Fruit fly (Drosophila melanogaster) whole organism, embryonic: ENCODE results near the gene CG42542.
A peak's percentile ranks its signal among the peaks of the same experiment; 100 is the strongest.

ENCODE experiments used
- Asciz ChIP-seq: fragments of 200-800 bp; sonication (Bioruptor generic); optimal IDR thresholded peaks from 2 replicates; lab custom pipeline; 2017; ENCODE audit warnings: missing biosample characterization, mild to moderate bottlenecking, missing genetic modification characterization, missing genetic modification reagents
- CG1024 ChIP-seq: fragments of 200-800 bp; sonication (Bioruptor generic); IDR thresholded peaks from 2 replicates; pipeline ENCODE4 v1.3.6; 2022; ENCODE audit warnings: missing biosample characterization, missing genetic modification characterization
- CG12219 ChIP-seq: fragments of 200-800 bp; sonication (Bioruptor generic); optimal IDR thresholded peaks from 3 replicates; lab custom pipeline; 2018; ENCODE audit warnings: missing biosample characterization, mild to moderate bottlenecking, missing genetic modification characterization
- CG12236 ChIP-seq: fragments of 200-800 bp; sonication (Bioruptor generic); optimal IDR thresholded peaks from 2 replicates; lab custom pipeline; 2016; ENCODE audit warnings: missing biosample characterization, missing genetic modification characterization
- CG13123 ChIP-seq: fragments of 200-800 bp; sonication (Bioruptor generic); optimal IDR thresholded peaks from 2 replicates; lab custom pipeline; 2016; ENCODE audit warnings: missing biosample characterization, missing genetic modification characterization
- CG13287 ChIP-seq: fragments of 200-800 bp; sonication (Bioruptor generic); IDR thresholded peaks from 2 replicates; pipeline ENCODE4 v1.3.6; 2022; ENCODE audit warnings: missing biosample characterization, missing genetic modification characterization; ENCODE audit not compliant: partially characterized antibody
- CG13424 ChIP-seq: fragments of 200-800 bp; sonication (Bioruptor generic); optimal IDR thresholded peaks from 2 replicates; lab custom pipeline; 2019; ENCODE audit warnings: missing biosample characterization, mild to moderate bottlenecking, missing genetic modification characterization, moderate library complexity
- CG14014 ChIP-seq: fragments of 200-800 bp; sonication (Bioruptor generic); IDR thresholded peaks from 2 replicates; pipeline ENCODE4 v1.3.6; 2022; ENCODE audit warnings: missing biosample characterization, missing genetic modification characterization
- CG17186 ChIP-seq: fragments of 200-800 bp; sonication (Bioruptor generic); optimal IDR thresholded peaks from 3 replicates; lab custom pipeline; 2017; ENCODE audit warnings: missing biosample characterization, missing genetic modification reagents, missing genetic modification characterization
- CG2116 ChIP-seq: fragments of 200-800 bp; sonication (Bioruptor generic); optimal IDR thresholded peaks from 3 replicates; lab custom pipeline; 2018; ENCODE audit warnings: missing biosample characterization, mild to moderate bottlenecking, missing genetic modification characterization
- CG32767 ChIP-seq: fragments of 200-800 bp; sonication (Bioruptor generic); IDR thresholded peaks from 2 replicates; pipeline ENCODE4 v1.3.6; 2022; ENCODE audit warnings: missing biosample characterization, missing genetic modification characterization
- CG32772 ChIP-seq: fragments of 200-800 bp; sonication (Bioruptor generic); IDR thresholded peaks from 2 replicates; pipeline ENCODE4 v1.3.6; 2022; ENCODE audit warnings: missing biosample characterization, missing genetic modification characterization
- CG34422 ChIP-seq: fragments of 200-800 bp; sonication (Bioruptor generic); IDR thresholded peaks from 3 replicates; pipeline ENCODE4 v1.3.6; 2022; ENCODE audit warnings: missing biosample characterization, missing genetic modification characterization
- CG3995 ChIP-seq: fragments of 200-800 bp; sonication (Bioruptor generic); optimal IDR thresholded peaks from 3 replicates; lab custom pipeline; 2016; ENCODE audit warnings: missing biosample characterization, missing genetic modification characterization
- CG42726 ChIP-seq: fragments of 200-800 bp; sonication (Bioruptor generic); IDR thresholded peaks from 2 replicates; pipeline ENCODE4 v1.3.6; 2022; ENCODE audit warnings: missing biosample characterization, missing genetic modification characterization; ENCODE audit not compliant: partially characterized antibody
- CG4404 ChIP-seq: fragments of 200-800 bp; sonication (Bioruptor generic); IDR thresholded peaks from 2 replicates; pipeline ENCODE4 v1.3.6; 2022; ENCODE audit warnings: missing biosample characterization, missing genetic modification characterization
- CG4424 ChIP-seq: fragments of 200-800 bp; sonication (Bioruptor generic); optimal IDR thresholded peaks from 3 replicates; lab custom pipeline; 2016; ENCODE audit warnings: missing biosample characterization, missing genetic modification characterization
- CG4617 ChIP-seq: fragments of 200-800 bp; sonication (Bioruptor generic); optimal IDR thresholded peaks from 3 replicates; lab custom pipeline; 2016; ENCODE audit warnings: missing biosample characterization, missing genetic modification characterization, borderline replicate concordance
- CHES-1-like ChIP-seq: fragments of 200-800 bp; sonication (Bioruptor generic); optimal IDR thresholded peaks from 2 replicates; lab custom pipeline; 2016; ENCODE audit warnings: missing biosample characterization, missing genetic modification characterization
- E2f1 ChIP-seq: fragments of 200-800 bp; sonication (Bioruptor generic); IDR thresholded peaks from 2 replicates; pipeline ENCODE4 v1.3.6; 2022; ENCODE audit warnings: missing biosample characterization, missing genetic modification characterization
- Ets65A ChIP-seq: fragments of 200-800 bp; sonication (Bioruptor generic); peaks from one replicate; lab custom pipeline; 2016; ENCODE audit warnings: missing biosample characterization, missing genetic modification characterization
- Gsc ChIP-seq: fragments of 200-800 bp; sonication (Bioruptor generic); IDR thresholded peaks from 2 replicates; pipeline ENCODE4 v1.3.6; 2022; ENCODE audit warnings: missing biosample characterization, missing genetic modification characterization
- H2.0 ChIP-seq: fragments of 200-800 bp; sonication (Bioruptor generic); IDR thresholded peaks from 2 replicates; pipeline ENCODE4 v1.3.6; 2022; ENCODE audit warnings: missing biosample characterization, missing genetic modification characterization
- Lpt ChIP-seq: fragments of >200 bp; optimal IDR thresholded peaks from 2 replicates; lab custom pipeline; 2018; ENCODE audit warnings: missing biosample characterization, missing genetic modification characterization
- MBD-R2 ChIP-seq: fragments of 200-800 bp; sonication (Bioruptor generic); IDR thresholded peaks from 2 replicates; pipeline ENCODE4 v1.3.6; 2022; ENCODE audit warnings: missing biosample characterization, missing genetic modification characterization
- NfI ChIP-seq: fragments of 200-800 bp; sonication (Bioruptor generic); optimal IDR thresholded peaks from 3 replicates; lab custom pipeline; 2018; ENCODE audit warnings: missing biosample characterization, mild to moderate bottlenecking, missing genetic modification characterization, moderate library complexity
- Oaz ChIP-seq: fragments of 200-800 bp; sonication (Bioruptor generic); IDR thresholded peaks from 2 replicates; pipeline ENCODE4 v1.3.6; 2022; ENCODE audit warnings: missing biosample characterization, missing genetic modification characterization
- Optix ChIP-seq: fragments of 200-800 bp; sonication (Bioruptor generic); IDR thresholded peaks from 3 replicates; pipeline ENCODE4 v1.3.6; 2022; ENCODE audit warnings: missing biosample characterization, missing genetic modification characterization
- Rx ChIP-seq: fragments of 200-800 bp; sonication (Bioruptor generic); IDR thresholded peaks from 2 replicates; pipeline ENCODE4 v1.3.6; 2022; ENCODE audit warnings: missing biosample characterization, missing genetic modification characterization
- Sry-β ChIP-seq: fragments of 200-800 bp; sonication (Bioruptor generic); optimal IDR thresholded peaks from 2 replicates; lab custom pipeline; 2018; ENCODE audit warnings: missing biosample characterization, mild to moderate bottlenecking, missing genetic modification characterization, moderate library complexity
- ap ChIP-seq: fragments of 200-800 bp; sonication (Bioruptor generic); IDR thresholded peaks from 2 replicates; pipeline ENCODE4 v1.3.6; 2022; ENCODE audit warnings: missing biosample characterization, missing genetic modification characterization
- ara ChIP-seq: fragments of 200-800 bp; sonication (Bioruptor generic); IDR thresholded peaks from 2 replicates; pipeline ENCODE4 v1.3.6; 2022; ENCODE audit warnings: missing biosample characterization, missing genetic modification characterization
- bcd ChIP-seq: fragments of 200-800 bp; sonication (Bioruptor generic); optimal IDR thresholded peaks from 2 replicates; lab custom pipeline; 2017; ENCODE audit warnings: missing biosample characterization, mild to moderate bottlenecking, missing genetic modification characterization
- bigmax ChIP-seq: fragments of 200-800 bp; sonication (Bioruptor generic); optimal IDR thresholded peaks from 2 replicates; lab custom pipeline; 2018; ENCODE audit warnings: missing biosample characterization, mild to moderate bottlenecking, missing genetic modification characterization
- crc ChIP-seq: fragments of 200-800 bp; sonication (Bioruptor generic); optimal IDR thresholded peaks from 2 replicates; lab custom pipeline; 2016; ENCODE audit warnings: missing biosample characterization, missing genetic modification characterization
- ems ChIP-seq: fragments of 200-800 bp; sonication (Bioruptor generic); optimal IDR thresholded peaks from 3 replicates; lab custom pipeline; 2016; ENCODE audit warnings: missing biosample characterization, missing genetic modification characterization
- fru ChIP-seq: fragments of >200 bp; optimal IDR thresholded peaks from 2 replicates; lab custom pipeline; 2017
- her ChIP-seq: fragments of 200-800 bp; sonication (Bioruptor generic); optimal IDR thresholded peaks from 2 replicates; lab custom pipeline; 2016; ENCODE audit warnings: missing biosample characterization, missing genetic modification characterization
- ind ChIP-seq: fragments of 200-800 bp; sonication (Bioruptor generic); optimal IDR thresholded peaks from 3 replicates; lab custom pipeline; 2016; ENCODE audit warnings: missing biosample characterization, missing genetic modification characterization
- insv ChIP-seq, 2 experiments: fragments of 200-800 bp; sonication (Bioruptor generic); optimal IDR thresholded peaks; 3 replicates each; lab custom pipeline; 2016 to 2018; ENCODE audit warnings: missing biosample characterization in 2 of 2, missing genetic modification characterization in 2 of 2
- jing ChIP-seq: fragments of 200-800 bp; sonication (Bioruptor generic); optimal IDR thresholded peaks from 2 replicates; lab custom pipeline; 2018; ENCODE audit warnings: missing biosample characterization, mild to moderate bottlenecking, missing genetic modification characterization
- lmd ChIP-seq: fragments of 200-800 bp; sonication (Bioruptor generic); IDR thresholded peaks from 2 replicates; pipeline ENCODE4 v1.3.6; 2022; ENCODE audit warnings: missing biosample characterization, missing genetic modification characterization
- lola ChIP-seq, 3 experiments: fragments of >200 bp in 2 of 3; fragments of 200-800 bp in 1 of 3; sonication (Bioruptor generic) in 1 of 3; optimal IDR thresholded peaks; 2 replicates each; lab custom pipeline; 2017 to 2019; ENCODE audit warnings: missing biosample characterization in 3 of 3, missing genetic modification characterization in 3 of 3, mild to moderate bottlenecking in 1 of 3, moderate library complexity in 1 of 3
- otp ChIP-seq: fragments of 200-800 bp; sonication (Bioruptor generic); IDR thresholded peaks from 3 replicates; pipeline ENCODE4, ENCODE4 v1.3.6; 2022; ENCODE audit warnings: missing biosample characterization, missing genetic modification characterization
- row ChIP-seq: fragments of 200-800 bp; sonication (Bioruptor generic); IDR thresholded peaks from 3 replicates; pipeline ENCODE4 v1.3.6; 2022; ENCODE audit warnings: missing biosample characterization, missing genetic modification characterization
- schlank ChIP-seq: fragments of 200-800 bp; sonication (Bioruptor generic); optimal IDR thresholded peaks from 2 replicates; lab custom pipeline; 2018; ENCODE audit warnings: missing biosample characterization, mild to moderate bottlenecking, missing genetic modification characterization
- sens-2 ChIP-seq: fragments of 200-800 bp; sonication (Bioruptor generic); IDR thresholded peaks from 2 replicates; pipeline ENCODE4 v1.3.6; 2022; ENCODE audit warnings: missing biosample characterization, missing genetic modification characterization
- tup ChIP-seq: fragments of 200-800 bp; sonication (Bioruptor generic); optimal IDR thresholded peaks from 2 replicates; lab custom pipeline; 2016; ENCODE audit warnings: missing biosample characterization, mild to moderate bottlenecking, missing genetic modification characterization, moderate library complexity
- unc-4 ChIP-seq: fragments of 200-800 bp; sonication (Bioruptor generic); IDR thresholded peaks from 2 replicates; pipeline ENCODE4 v1.3.6; 2022; ENCODE audit warnings: missing biosample characterization, missing genetic modification characterization; ENCODE audit not compliant: partially characterized antibody

CG42542 gene

dm6 chr3R:15242186-15243045 is 46.0 kb downstream of the CG42542 start, which contains the start of the genes tefu and Hsc70-4 (continued):
- TF ChIP-seq Ets65A (GFP tag; lab: Kevin White, UChicago) (peak; percentile 98), Rx (peak; percentile 68), fru (lab: Kevin White, UChicago) (no peak), ems (GFP tag; lab: Kevin White, UChicago) (peak; percentile 79), Optix (GFP tag; lab: Robert Waterston, UW) (peak; percentile 60; the same call in 2 of the 3 replicates), CG3995 (GFP tag; lab: Kevin White, UChicago) (peak; percentile 6), bigmax (GFP tag; lab: Kevin White, UChicago) (no peak), CG12219 (GFP tag; lab: Kevin White, UChicago) (peak; percentile 8), Oaz (GFP tag; lab: Robert Waterston, UW) (peak; percentile 60; the same call in 1 of the 2 replicates), MBD-R2 (GFP tag; lab: Robert Waterston, UW) (peak; percentile 58), tup (GFP tag; lab: Kevin White, UChicago) (peak; percentile 50), Sry-β (GFP tag; lab: Kevin White, UChicago) (peak; percentile 62), Gsc (peak; percentile 42; the same call in 1 of the 2 replicates), CG4424 (GFP tag; lab: Kevin White, UChicago) (peak; percentile 82), CG13424 (tag; lab: Kevin White, UChicago) (peak; percentile 73), ind (GFP tag; lab: Kevin White, UChicago) (peak; percentile 86), row (GFP tag; lab: Robert Waterston, UW) (peak; percentile 93), otp (GFP tag; lab: Robert Waterston, UW) (peak; percentile 68; the same call in 1 of the 3 replicates), Lpt (GFP tag; lab: Kevin White, UChicago) (no peak), lmd (GFP tag; lab: Robert Waterston, UW) (peak; percentile 86), CG13287 (GFP tag; lab: Robert Waterston, UW) (peak; percentile 31), sens-2 (no peak), ap (GFP tag; lab: Robert Waterston, UW) (peak; percentile 65; the same call in 1 of the 2 replicates), CG4404 (peak; percentile 74), ara (GFP tag; lab: Robert Waterston, UW) (peak; percentile 70), CG17186 (GFP tag; lab: Kevin White, UChicago) (peak; percentile 89), crc (GFP tag; lab: Kevin White, UChicago) (peak; percentile 8), CG32772 (peak; percentile 76), NfI (GFP tag; lab: Kevin White, UChicago) (peak; percentile 70), schlank (tag; lab: Kevin White, UChicago) (peak; percentile 28), CG32767 (peak; percentile 60; the same call in 1 of the 2 replicates), unc-4 (GFP tag; lab: Robert Waterston, UW) (peak; percentile 26; the same call in 1 of the 2 replicates), CG14014 (GFP tag; lab: Robert Waterston, UW) (peak; percentile 61; the same call in 1 of the 2 replicates), bcd (GFP tag; lab: Kevin White, UChicago) (peak; percentile 85), jing (GFP tag; lab: Kevin White, UChicago) (peak; percentile 45), CG34422 (peak; percentile 80), CG13123 (GFP tag; lab: Kevin White, UChicago) (peak; percentile 63), CG12236 (GFP tag; lab: Kevin White, UChicago) (peak; percentile 2), lola (GFP tag; optimal IDR thresholded peaks at IDR 0.05; lab: Kevin White, UChicago) (peak in 2 of 3 experiments; percentile 64 to 93), CG42726 (GFP tag; lab: Robert Waterston, UW) (peak; percentile 68), insv (GFP tag; optimal IDR thresholded peaks at IDR 0.05; lab: Kevin White, UChicago) (peak in 1 of 2 experiments; percentile 30), her (peak; percentile 28), Asciz (GFP tag; lab: Kevin White, UChicago) (no peak), CHES-1-like (GFP tag; lab: Kevin White, UChicago) (peak; percentile 52), H2.0 (GFP tag; lab: Robert Waterston, UW) (peak; percentile 70), CG2116 (GFP tag; lab: Kevin White, UChicago) (peak; percentile 97), CG4617 (peak; percentile 38), CG1024 (peak; percentile 83), E2f1 (GFP tag; lab: Robert Waterston, UW) (peak; percentile 70)
